Fruit fly (Drosophila melanogaster): ENCODE results near the gene xit.

xit gene

dm6 chrX:6863289-6863938 is 42.6 kb downstream of the xit start, which contains the start of gene CG43736 (continued):
- peak; percentile 69 for TF ChIP-seq cas (GFP tag; IDR thresholded peaks at IDR 0.05)
- TF ChIP-seq z (GFP tag; IDR thresholded peaks at IDR 0.05) = no peak
- TF ChIP-seq CG3281 (GFP tag; optimal IDR thresholded peaks at IDR 0.05) = peak; percentile 97
- TF ChIP-seq CG9437 (GFP tag; optimal IDR thresholded peaks at IDR 0.05) = peak; percentile 92
- TF ChIP-seq TFAM (GFP tag; optimal IDR thresholded peaks at IDR 0.05) = peak; percentile 62
- TF ChIP-seq CG4404 (GFP tag; IDR thresholded peaks at IDR 0.05) = peak; percentile 72; the same call in 1 of the 2 replicates
- TF ChIP-seq Bteb2 (GFP tag; optimal IDR thresholded peaks at IDR 0.05) = peak; percentile 92
- no peak for TF ChIP-seq Opbp (GFP tag; IDR thresholded peaks at IDR 0.05; ENCODE audit: partially characterized antibody)
- peak; percentile 92 for TF ChIP-seq Fer2 (tag; optimal IDR thresholded peaks at IDR 0.05)
- TF ChIP-seq CG11560 (tag; IDR thresholded peaks at IDR 0.05) = peak; percentile 74
- peak; percentile 98 for TF ChIP-seq tap (tag; optimal IDR thresholded peaks at IDR 0.05)
- TF ChIP-seq hb (GFP tag; IDR thresholded peaks at IDR 0.05; ENCODE audit: partially characterized antibody) = no peak
- peak; percentile 91 for TF ChIP-seq CG16863 (GFP tag; optimal IDR thresholded peaks at IDR 0.05)
- no peak for TF ChIP-seq pan (optimal IDR thresholded peaks at IDR 0.05)
- peak in 1 of 2 experiments; percentile 90 for TF ChIP-seq pan (GFP tag; optimal IDR thresholded peaks at IDR 0.05 in 1 of 2, IDR thresholded peaks at IDR 0.05 in 1 of 2)
- TF ChIP-seq tin (GFP tag; optimal IDR thresholded peaks at IDR 0.05) = peak; percentile 90
- peak; percentile 93 for TF ChIP-seq bab2 (GFP tag; optimal IDR thresholded peaks at IDR 0.05)
- TF ChIP-seq abd-A (tag; optimal IDR thresholded peaks at IDR 0.05) = peak; percentile 27
- peak; percentile 73 for TF ChIP-seq CG10543 (GFP tag; optimal IDR thresholded peaks at IDR 0.05)
- no peak for TF ChIP-seq h (optimal IDR thresholded peaks at IDR 0.05)
- peak; percentile 86 for TF ChIP-seq CG12236 (GFP tag; optimal IDR thresholded peaks at IDR 0.05)
- TF ChIP-seq zfh1 (GFP tag; IDR thresholded peaks at IDR 0.05) = peak; percentile 84
- TF ChIP-seq CG8944 (GFP tag; optimal IDR thresholded peaks at IDR 0.05) = peak; percentile 91
- TF ChIP-seq Kr (GFP tag; optimal IDR thresholded peaks at IDR 0.05) = no peak
- peak; percentile 87 for TF ChIP-seq emc (GFP tag; optimal IDR thresholded peaks at IDR 0.05)
- peak; percentile 75 for TF ChIP-seq CG17802 (tag; optimal IDR thresholded peaks at IDR 0.05)
- no peak for TF ChIP-seq cg (GFP tag; optimal IDR thresholded peaks at IDR 0.05)
- peak; percentile 95 for TF ChIP-seq lmd (GFP tag; IDR thresholded peaks at IDR 0.05)
- TF ChIP-seq pum (GFP tag; optimal IDR thresholded peaks at IDR 0.05) = peak; percentile 91
- TF ChIP-seq nmo (GFP tag; optimal IDR thresholded peaks at IDR 0.05) = peak; percentile 98
- peak; percentile 87 to 98 for TF ChIP-seq Hr51 (GFP tag; optimal IDR thresholded peaks at IDR 0.05)
- TF ChIP-seq zen2 (GFP tag; IDR thresholded peaks at IDR 0.05; ENCODE audit: partially characterized antibody) = no peak
- peak; percentile 97 for TF ChIP-seq PHDP (tag; optimal IDR thresholded peaks at IDR 0.05)
- peak; percentile 69 for TF ChIP-seq CG2116 (GFP tag; optimal IDR thresholded peaks at IDR 0.05)
- peak; percentile 96 for TF ChIP-seq CG14710 (tag; optimal IDR thresholded peaks at IDR 0.05)
- TF ChIP-seq Six4 (GFP tag; optimal IDR thresholded peaks at IDR 0.05) = peak; percentile 94
- peak; percentile 91 for TF ChIP-seq Chrac-16 (GFP tag; optimal IDR thresholded peaks at IDR 0.05)
- peak; percentile 96 for TF ChIP-seq CG1529 (GFP tag; optimal IDR thresholded peaks at IDR 0.05)
- TF ChIP-seq CG5180 (GFP tag; optimal IDR thresholded peaks at IDR 0.05) = peak; percentile 82
- TF ChIP-seq Drgx (GFP tag; IDR thresholded peaks at IDR 0.05) = peak; percentile 90
- peak; percentile 91 for TF ChIP-seq slbo (GFP tag; IDR thresholded peaks at IDR 0.05)
- no peak for TF ChIP-seq Bgb (GFP tag; IDR thresholded peaks at IDR 0.05; ENCODE audit: partially characterized antibody)
- no peak for TF ChIP-seq sna (GFP tag; IDR thresholded peaks at IDR 0.05; ENCODE audit: partially characterized antibody)
- peak; percentile 97 for TF ChIP-seq CG2120 (GFP tag; optimal IDR thresholded peaks at IDR 0.05)
- peak; percentile 82 for TF ChIP-seq otp (GFP tag; IDR thresholded peaks at IDR 0.05)
- peak; percentile 85 for TF ChIP-seq CG1647 (GFP tag; optimal IDR thresholded peaks at IDR 0.05)
- TF ChIP-seq bbx (GFP tag; IDR thresholded peaks at IDR 0.05; ENCODE audit: partially characterized antibody) = no peak
- peak; percentile 69 for TF ChIP-seq CG6272 (GFP tag; IDR thresholded peaks at IDR 0.05)
- TF ChIP-seq CG14965 (GFP tag; optimal IDR thresholded peaks at IDR 0.05; ENCODE audit: borderline replicate concordance) = peak; percentile 32
- TF ChIP-seq CG7556 (GFP tag; optimal IDR thresholded peaks at IDR 0.05) = peak; percentile 98
